Worm (Caenorhabditis elegans): ENCODE results near the gene let-756.

The let-756 gene

DNA sequence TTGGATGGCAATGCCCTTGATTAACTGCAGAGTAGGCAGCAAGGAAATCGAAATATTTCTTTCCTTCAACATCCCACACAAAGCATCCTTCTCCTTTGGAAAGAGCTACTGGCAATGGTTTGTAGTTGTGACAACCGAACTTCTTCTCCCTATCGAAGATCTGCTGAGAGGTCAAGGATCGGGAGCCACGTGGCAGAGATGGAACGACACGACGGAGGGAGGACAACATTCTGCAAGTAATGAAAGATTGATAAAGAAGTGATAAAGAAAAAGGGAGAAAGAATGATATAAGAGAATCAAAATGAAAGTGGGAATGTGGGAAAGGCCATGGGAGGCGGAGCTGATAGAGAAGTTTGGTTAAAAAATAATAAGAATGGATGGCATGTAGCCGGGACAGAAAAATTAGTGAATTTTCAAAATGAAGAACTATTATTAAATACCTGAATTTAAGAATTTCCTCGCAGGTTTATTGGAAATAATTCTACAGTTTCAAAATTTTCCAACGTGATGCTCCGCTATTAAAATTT lies 11.2 kb upstream of the let-756 start, which contains the start of gene oatr-1:
Gene oatr-1 (minus strand): TSS at position 477 of the 527 bp plus-strand sequence.
- TF ChIP-seq nhr-2 (tag; optimal IDR thresholded peaks at IDR 0.05): no peak
- no peak for TF ChIP-seq elt-3 (tag; optimal IDR thresholded peaks at IDR 0.05)
- TF ChIP-seq mab-5 (tag; optimal IDR thresholded peaks at IDR 0.05): no peak
- no peak for TF ChIP-seq hlh-1 (tag; optimal IDR thresholded peaks at IDR 0.05)
- no peak for TF ChIP-seq pha-4 (tag; optimal IDR thresholded peaks at IDR 0.05)
- no peak for TF ChIP-seq tbx-8 (GFP tag; optimal IDR thresholded peaks at IDR 0.05)
- no peak for TF ChIP-seq nhr-237 (tag; optimal IDR thresholded peaks at IDR 0.05)
- no peak for TF ChIP-seq snpc-4 (tag; optimal IDR thresholded peaks at IDR 0.05)
- TF ChIP-seq nhr-12 (tag; optimal IDR thresholded peaks at IDR 0.05): no peak
- no peak for TF ChIP-seq zip-8 (tag; optimal IDR thresholded peaks at IDR 0.05)
- no peak for TF ChIP-seq ceh-83 (GFP tag; optimal IDR thresholded peaks at IDR 0.05)
- TF ChIP-seq ceh-39 (tag; optimal IDR thresholded peaks at IDR 0.05): no peak
- no peak for TF ChIP-seq ceh-43 (GFP tag; optimal IDR thresholded peaks at IDR 0.05)
- TF ChIP-seq lin-13 (tag; optimal IDR thresholded peaks at IDR 0.05): no peak
- TF ChIP-seq elt-1 (tag; optimal IDR thresholded peaks at IDR 0.05; ENCODE audit: borderline replicate concordance, insufficient read depth): no peak
- TF ChIP-seq ces-1 (GFP tag; optimal IDR thresholded peaks at IDR 0.05): no peak
- TF ChIP-seq flh-1 (GFP tag; optimal IDR thresholded peaks at IDR 0.05): no peak

DNA sequence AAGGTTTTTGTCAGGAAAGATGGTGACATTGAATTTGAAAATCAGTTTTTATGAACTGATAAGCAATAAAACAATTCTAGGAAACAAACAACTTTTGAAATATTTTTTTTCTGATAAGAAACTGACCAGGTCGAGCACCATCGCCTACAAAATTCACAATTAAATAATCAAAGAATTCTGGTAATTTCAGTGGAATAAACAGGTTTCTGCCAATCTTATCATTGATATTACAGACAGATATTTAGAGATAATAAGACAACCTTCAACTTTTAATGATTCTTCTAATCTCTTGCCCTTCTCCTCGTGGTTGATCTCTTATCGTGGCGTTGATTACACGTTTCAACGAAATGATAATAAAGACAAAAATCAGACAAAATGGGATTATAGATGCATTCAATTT lies 10.5 kb upstream of the let-756 start:
- TF ChIP-seq ztf-11 (tag; optimal IDR thresholded peaks at IDR 0.05) (no peak), elt-1 (tag; optimal IDR thresholded peaks at IDR 0.05; ENCODE audit: borderline replicate concordance, insufficient read depth) (peak; percentile 7), sptf-1 (tag; optimal IDR thresholded peaks at IDR 0.05) (no peak)

DNA sequence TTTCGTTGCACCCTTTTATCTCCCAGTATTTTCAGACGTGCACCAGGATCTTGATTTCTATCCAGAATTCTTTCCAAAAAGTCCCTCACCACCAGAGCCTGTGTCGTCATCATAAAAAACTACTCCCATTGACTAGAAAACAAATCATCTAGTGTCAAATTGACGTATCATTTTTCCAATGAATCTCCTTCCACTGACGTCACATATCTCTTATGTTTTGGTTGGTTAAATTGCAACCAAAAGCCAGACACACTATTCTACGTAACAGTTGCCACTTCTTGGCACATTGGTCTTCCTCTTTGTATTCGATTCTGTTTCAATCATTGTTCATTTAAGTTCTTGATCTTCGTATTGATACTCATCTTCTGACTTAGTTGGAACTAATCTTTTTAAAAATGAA lies 8.8 kb upstream of the let-756 start:
- TF ChIP-seq unc-62 (GFP tag; optimal IDR thresholded peaks at IDR 0.05) (peak; percentile 24), hlh-1 (tag; optimal IDR thresholded peaks at IDR 0.05) (peak; percentile 59), nhr-12 (tag; optimal IDR thresholded peaks at IDR 0.05) (no peak), ztf-11 (tag; optimal IDR thresholded peaks at IDR 0.05) (no peak), ham-2 (GFP tag; optimal IDR thresholded peaks at IDR 0.05) (no peak), blmp-1 (tag; optimal IDR thresholded peaks at IDR 0.05) (no peak), ceh-39 (tag; optimal IDR thresholded peaks at IDR 0.05) (no peak), nhr-2 (tag; optimal IDR thresholded peaks at IDR 0.05) (no peak), ceh-43 (GFP tag; optimal IDR thresholded peaks at IDR 0.05) (no peak), lin-32 (GFP tag; optimal IDR thresholded peaks at IDR 0.05) (no peak), bed-3 (GFP tag; optimal IDR thresholded peaks at IDR 0.05) (no peak), unc-120 (tag; optimal IDR thresholded peaks at IDR 0.05; ENCODE audit: poor library complexity, severe bottlenecking) (no peak)

DNA sequence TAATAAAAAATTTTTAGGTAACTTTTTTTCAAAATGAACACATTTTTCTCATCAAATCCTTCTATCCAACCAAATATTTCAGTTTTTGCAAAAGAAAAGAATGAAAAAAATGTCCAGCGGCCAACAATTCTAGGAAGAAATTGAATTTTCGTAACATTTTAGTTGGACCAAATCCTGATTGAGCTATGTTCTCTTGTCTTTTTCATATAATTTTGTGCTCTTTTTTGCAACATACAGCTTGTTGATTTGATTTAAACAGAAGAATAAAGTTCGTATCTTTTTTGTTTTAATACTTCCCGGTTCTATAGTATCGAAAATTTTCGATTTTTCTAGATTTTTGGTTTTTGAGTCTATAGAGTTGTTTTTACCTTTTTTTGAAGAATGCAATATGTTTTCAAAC lies 7.5 kb upstream of the let-756 start:
- TF ChIP-seq unc-62 (GFP tag; optimal IDR thresholded peaks at IDR 0.05): no peak
- peak; percentile 57 for TF ChIP-seq ces-1 (GFP tag; optimal IDR thresholded peaks at IDR 0.05)

DNA sequence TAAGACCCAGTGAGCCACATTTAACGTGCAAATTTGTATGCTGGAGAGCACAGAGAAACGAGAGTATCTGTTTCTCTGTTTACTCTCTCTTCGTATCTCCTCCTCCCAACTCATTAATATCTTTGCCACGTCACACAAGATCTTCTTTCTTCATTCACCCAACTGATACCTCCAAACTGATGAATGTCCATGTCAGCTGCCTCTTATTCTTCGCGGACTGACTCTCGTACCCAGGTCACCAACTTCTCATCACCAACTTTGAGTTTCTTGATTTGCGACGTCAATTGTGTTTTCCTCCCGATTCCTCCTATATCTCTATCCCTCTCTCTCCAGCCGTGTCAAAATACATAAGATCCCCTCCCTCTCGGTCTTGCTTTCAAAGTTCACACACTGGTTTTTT lies 4.6 kb upstream of the let-756 start:
- TF ChIP-seq mab-5 (tag; optimal IDR thresholded peaks at IDR 0.05): peak; percentile 48
- no peak for TF ChIP-seq ceh-39 (tag; optimal IDR thresholded peaks at IDR 0.05)
- TF ChIP-seq unc-120 (tag; optimal IDR thresholded peaks at IDR 0.05; ENCODE audit: poor library complexity, severe bottlenecking): peak; percentile 69
- TF ChIP-seq unc-62 (GFP tag; optimal IDR thresholded peaks at IDR 0.05): peak; percentile 89
- TF ChIP-seq hlh-1 (tag; optimal IDR thresholded peaks at IDR 0.05): peak; percentile 99

DNA sequence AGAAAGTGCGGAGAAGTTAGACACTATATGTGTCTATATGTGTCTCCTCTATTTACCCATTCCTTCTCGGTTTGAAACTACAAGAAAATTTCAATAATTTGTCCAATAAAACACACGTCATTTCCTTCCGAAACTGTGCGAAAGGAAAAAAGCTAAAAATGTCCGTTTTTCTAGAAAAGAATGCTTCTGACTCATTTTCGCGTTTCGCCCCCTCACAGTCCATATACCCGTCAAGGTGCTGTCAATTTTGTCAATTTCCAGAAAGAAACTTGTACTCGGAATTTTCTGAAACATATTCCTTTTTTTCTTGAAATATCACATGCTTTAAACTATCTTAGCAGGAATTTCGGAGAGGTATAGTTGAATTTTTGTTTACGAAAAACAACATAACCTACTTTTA lies 4.1 kb upstream of the let-756 start:
- TF ChIP-seq elt-3 (tag; optimal IDR thresholded peaks at IDR 0.05): no peak
- TF ChIP-seq zip-8 (tag; optimal IDR thresholded peaks at IDR 0.05): no peak
- TF ChIP-seq hlh-1 (tag; optimal IDR thresholded peaks at IDR 0.05): no peak
- TF ChIP-seq nhr-237 (tag; optimal IDR thresholded peaks at IDR 0.05): no peak
- TF ChIP-seq ceh-39 (tag; optimal IDR thresholded peaks at IDR 0.05): no peak
- no peak for TF ChIP-seq flh-1 (GFP tag; optimal IDR thresholded peaks at IDR 0.05)
- no peak for TF ChIP-seq M03D4.4 (tag; optimal IDR thresholded peaks at IDR 0.05)
- no peak for TF ChIP-seq elt-1 (tag; optimal IDR thresholded peaks at IDR 0.05; ENCODE audit: borderline replicate concordance, insufficient read depth)
- no peak for TF ChIP-seq sptf-1 (tag; optimal IDR thresholded peaks at IDR 0.05)
- TF ChIP-seq mep-1 (tag; optimal IDR thresholded peaks at IDR 0.05): no peak
- TF ChIP-seq lin-13 (tag; optimal IDR thresholded peaks at IDR 0.05): no peak
- TF ChIP-seq sem-2 (GFP tag; optimal IDR thresholded peaks at IDR 0.05): no peak
- no peak for TF ChIP-seq ceh-43 (GFP tag; optimal IDR thresholded peaks at IDR 0.05)
- TF ChIP-seq tbx-8 (GFP tag; optimal IDR thresholded peaks at IDR 0.05): no peak
- TF ChIP-seq unc-62 (GFP tag; optimal IDR thresholded peaks at IDR 0.05): no peak
- no peak for TF ChIP-seq lsy-2 (tag; optimal IDR thresholded peaks at IDR 0.05)
- TF ChIP-seq nhr-2 (tag; optimal IDR thresholded peaks at IDR 0.05): no peak
